Fruit fly (Drosophila melanogaster) whole organism, wandering third instar larva: ENCODE results near the gene CG10237.

Experiments
- CG32264 ChIP-seq: fragments of 200-800 bp; sonication (Bioruptor generic); optimal IDR thresholded peaks from 2 replicates; lab custom pipeline; 2016; ENCODE audit warnings: missing biosample characterization, missing genetic modification characterization
- CrebA ChIP-seq: fragments of 200-800 bp; sonication (Bioruptor generic); optimal IDR thresholded peaks from 2 replicates; lab custom pipeline; 2016; ENCODE audit warnings: missing biosample characterization, mild to moderate bottlenecking, missing genetic modification characterization, borderline replicate concordance
- Dfd ChIP-seq: fragments of >200 bp; optimal IDR thresholded peaks from 2 replicates; lab custom pipeline; 2017; ENCODE audit warnings: missing biosample characterization, missing genetic modification characterization
- Dif ChIP-seq: fragments of 200-275, 200-300 bp; sonication (Bioruptor generic); optimal IDR thresholded peaks from 2 replicates; lab custom pipeline; 2018; ENCODE audit warnings: missing biosample characterization, missing genetic modification characterization; ENCODE audit not compliant: partially characterized antibody
- GATAd ChIP-seq: sonication (Bioruptor generic); optimal IDR thresholded peaks from 2 replicates; lab custom pipeline; 2016; ENCODE audit warnings: missing biosample characterization, missing genetic modification characterization
- Hnf4 ChIP-seq: fragments of 200-800 bp; sonication (Bioruptor generic); optimal IDR thresholded peaks from 2 replicates; lab custom pipeline; 2016; ENCODE audit warnings: missing biosample characterization, mild to moderate bottlenecking, missing genetic modification characterization
- Hr78 ChIP-seq: fragments of >200 bp; optimal IDR thresholded peaks from 2 replicates; lab custom pipeline; 2017; ENCODE audit warnings: missing biosample characterization, missing genetic modification characterization
- Hr83 ChIP-seq: fragments of 200-300 bp; sonication (Bioruptor generic); optimal IDR thresholded peaks from 2 replicates; lab custom pipeline; 2016; ENCODE audit warnings: missing biosample characterization, mild to moderate bottlenecking, missing genetic modification characterization, moderate library complexity; ENCODE audit not compliant: poor library complexity, severe bottlenecking
- Jra ChIP-seq: sonication (Bioruptor generic); optimal IDR thresholded peaks from 2 replicates; lab custom pipeline; 2016; ENCODE audit warnings: missing biosample characterization, missing genetic modification characterization
- Mio ChIP-seq: sonication (Bioruptor generic); optimal IDR thresholded peaks from 2 replicates; lab custom pipeline; 2016; ENCODE audit warnings: missing biosample characterization, missing genetic modification characterization
- Myc ChIP-seq: fragments of >200 bp; optimal IDR thresholded peaks from 2 replicates; lab custom pipeline; 2017
- N ChIP-seq: fragments of >200 bp; optimal IDR thresholded peaks from 2 replicates; lab custom pipeline; 2018; ENCODE audit warnings: missing biosample characterization, missing external identifiers, missing genetic modification characterization
- OdsH ChIP-seq: fragments of 200-800 bp; sonication (Bioruptor generic); optimal IDR thresholded peaks from 2 replicates; lab custom pipeline; 2016; ENCODE audit warnings: missing biosample characterization, mild to moderate bottlenecking, missing genetic modification characterization
- Sp1 ChIP-seq: fragments of 200-800 bp; sonication (Bioruptor generic); optimal IDR thresholded peaks from 3 replicates; lab custom pipeline; 2019; ENCODE audit warnings: missing biosample characterization, mild to moderate bottlenecking, missing genetic modification characterization, moderate library complexity
- Vsx2 ChIP-seq: fragments of 200-300, 225-300 bp; sonication (Bioruptor generic); optimal IDR thresholded peaks from 2 replicates; lab custom pipeline; 2018; ENCODE audit warnings: missing biosample characterization, missing genetic modification characterization; ENCODE audit not compliant: partially characterized antibody
- br ChIP-seq: fragments of 200-800 bp; sonication (Bioruptor generic); optimal IDR thresholded peaks from 2 replicates; lab custom pipeline; 2016; ENCODE audit warnings: missing biosample characterization, missing genetic modification characterization
- brk ChIP-seq: fragments of 200-800 bp; sonication (Bioruptor generic); optimal IDR thresholded peaks from 2 replicates; lab custom pipeline; 2016; ENCODE audit warnings: missing biosample characterization, mild to moderate bottlenecking, missing genetic modification characterization
- dl ChIP-seq, 2 experiments: fragments of 175-275, 200-275 bp in 1 of 2; fragments of 200-275 bp in 1 of 2; sonication (Bioruptor generic); optimal IDR thresholded peaks; lab custom pipeline; 2018; ENCODE audit warnings: mild to moderate bottlenecking in 2 of 2, missing biosample characterization in 2 of 2, missing genetic modification characterization in 2 of 2, moderate library complexity in 2 of 2; ENCODE audit not compliant: partially characterized antibody in 2 of 2, insufficient read depth in 1 of 2
- dsf ChIP-seq: sonication (Bioruptor generic); optimal IDR thresholded peaks from 2 replicates; lab custom pipeline; 2016; ENCODE audit warnings: missing biosample characterization, missing genetic modification characterization, borderline replicate concordance
- ey ChIP-seq: fragments of 200-800 bp; sonication (Bioruptor generic); optimal IDR thresholded peaks from 2 replicates; lab custom pipeline; 2016; ENCODE audit warnings: missing biosample characterization, missing genetic modification characterization
- foxo ChIP-seq, 2 experiments: fragments of 200-800 bp; sonication (Bioruptor generic); optimal IDR thresholded peaks; 2 replicates in 1 of 2; 3 replicates in 1 of 2; lab custom pipeline; 2016 to 2017; ENCODE audit warnings: missing biosample characterization in 2 of 2, missing genetic modification characterization in 2 of 2
- fru ChIP-seq: fragments of 200-800 bp; sonication (Bioruptor generic); optimal IDR thresholded peaks from 3 replicates; lab custom pipeline; 2016; ENCODE audit warnings: missing biosample characterization, mild to moderate bottlenecking, missing genetic modification characterization
- h ChIP-seq: fragments of 200-800 bp; sonication (Bioruptor generic); optimal IDR thresholded peaks from 3 replicates; lab custom pipeline; 2016; ENCODE audit warnings: missing biosample characterization, mild to moderate bottlenecking, missing genetic modification characterization
- jim ChIP-seq: fragments of 175-275, 200-325 bp; sonication (Bioruptor generic); optimal IDR thresholded peaks from 2 replicates; lab custom pipeline; 2016; ENCODE audit warnings: missing biosample characterization, mild to moderate bottlenecking, missing genetic modification characterization
- lola ChIP-seq: fragments of >200 bp; optimal IDR thresholded peaks from 2 replicates; lab custom pipeline; 2017; ENCODE audit warnings: missing biosample characterization, missing genetic modification characterization
- pan ChIP-seq: fragments of >200 bp; optimal IDR thresholded peaks from 2 replicates; lab custom pipeline; 2017
- psq ChIP-seq: fragments of 200-800 bp; sonication (Bioruptor generic); optimal IDR thresholded peaks from 3 replicates; lab custom pipeline; 2017; ENCODE audit warnings: missing biosample characterization, mild to moderate bottlenecking, missing genetic modification characterization, moderate library complexity
- rgr ChIP-seq: fragments of 200-800 bp; sonication (Bioruptor generic); optimal IDR thresholded peaks from 3 replicates; lab custom pipeline; 2016; ENCODE audit warnings: missing biosample characterization, mild to moderate bottlenecking, missing genetic modification characterization
- sage ChIP-seq: fragments of 200-800 bp; sonication (Bioruptor generic); optimal IDR thresholded peaks from 2 replicates; lab custom pipeline; 2016; ENCODE audit warnings: missing biosample characterization, mild to moderate bottlenecking, missing genetic modification characterization
- sv ChIP-seq: fragments of 200-800 bp; sonication (Bioruptor generic); optimal IDR thresholded peaks from 3 replicates; lab custom pipeline; 2016; ENCODE audit warnings: missing biosample characterization, missing genetic modification characterization
- tai ChIP-seq: sonication (Bioruptor generic); optimal IDR thresholded peaks from 2 replicates; lab custom pipeline; 2016; ENCODE audit warnings: missing biosample characterization, missing genetic modification characterization
- woc ChIP-seq: sonication (Bioruptor generic); optimal IDR thresholded peaks from 2 replicates; lab custom pipeline; 2016; ENCODE audit warnings: missing biosample characterization, mild to moderate bottlenecking, missing genetic modification characterization

Gene CG10237

DNA sequence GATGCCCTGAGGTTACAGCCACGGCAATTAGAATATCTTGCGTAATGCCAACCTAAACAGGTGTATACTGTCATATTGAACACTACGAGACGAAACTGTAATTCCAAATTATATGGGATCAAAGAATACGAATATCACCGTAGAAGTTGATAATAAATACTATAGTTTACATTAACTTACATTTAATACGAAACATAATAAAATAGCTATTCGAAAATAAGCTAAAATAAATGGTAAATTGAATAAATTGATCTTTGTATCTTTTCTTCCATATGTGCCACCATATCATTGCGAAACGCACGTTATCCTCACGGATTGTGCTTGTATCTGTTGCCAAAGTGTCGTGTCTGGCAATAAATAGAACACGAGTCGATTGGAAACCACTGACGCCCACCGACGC is 26.7 kb downstream of the CG10237 start:
- TF ChIP-seq Hnf4 (GFP tag; lab: Kevin White, UChicago) = no peak

DNA sequence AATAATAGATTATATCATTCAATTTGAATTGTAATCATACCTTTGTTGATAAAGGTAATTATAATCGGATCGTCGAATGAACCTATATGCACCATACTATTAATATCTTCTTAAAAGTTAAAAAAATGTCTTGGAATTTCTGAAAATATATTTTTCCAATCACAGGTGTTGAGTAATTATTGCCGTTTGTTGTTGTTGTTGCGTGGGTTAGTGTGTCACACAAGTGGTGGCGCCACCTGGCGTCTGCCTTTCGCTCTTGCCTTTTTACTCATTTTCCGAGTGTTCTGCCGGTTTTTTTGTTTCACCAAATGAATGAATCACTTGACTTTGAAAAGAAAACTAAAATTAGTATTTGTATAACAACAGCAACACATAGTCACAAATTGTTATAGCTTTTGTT is 27.4 kb downstream of the CG10237 start:
- no peak for TF ChIP-seq sv (GFP tag; lab: Kevin White, UChicago)
- no peak for TF ChIP-seq brk (GFP tag; lab: Kevin White, UChicago)
- TF ChIP-seq ey (GFP tag; lab: Kevin White, UChicago) = no peak
- TF ChIP-seq GATAd (GFP tag; lab: Kevin White, UChicago) = no peak
- no peak for TF ChIP-seq Vsx2 (GFP tag; lab: Kevin White, UChicago)
- no peak for TF ChIP-seq sage
- no peak for TF ChIP-seq tai
- TF ChIP-seq br (GFP tag; lab: Kevin White, UChicago) = no peak
- TF ChIP-seq Hnf4 (GFP tag; lab: Kevin White, UChicago) = no peak
- no peak for TF ChIP-seq CrebA
- TF ChIP-seq woc = no peak
- no peak for TF ChIP-seq Jra (GFP tag; lab: Kevin White, UChicago)
- no peak for TF ChIP-seq dl (GFP tag; optimal IDR thresholded peaks at IDR 0.05; lab: Kevin White, UChicago; ENCODE audit: insufficient read depth in 1 of 2, partially characterized antibody in 2 of 2)
- TF ChIP-seq h (GFP tag; lab: Kevin White, UChicago) = no peak
- TF ChIP-seq Dif (GFP tag; lab: Kevin White, UChicago) = no peak
- TF ChIP-seq jim = no peak
- TF ChIP-seq psq (GFP tag; lab: Kevin White, UChicago) = no peak
- TF ChIP-seq lola (GFP tag; lab: Kevin White, UChicago) = no peak

DNA sequence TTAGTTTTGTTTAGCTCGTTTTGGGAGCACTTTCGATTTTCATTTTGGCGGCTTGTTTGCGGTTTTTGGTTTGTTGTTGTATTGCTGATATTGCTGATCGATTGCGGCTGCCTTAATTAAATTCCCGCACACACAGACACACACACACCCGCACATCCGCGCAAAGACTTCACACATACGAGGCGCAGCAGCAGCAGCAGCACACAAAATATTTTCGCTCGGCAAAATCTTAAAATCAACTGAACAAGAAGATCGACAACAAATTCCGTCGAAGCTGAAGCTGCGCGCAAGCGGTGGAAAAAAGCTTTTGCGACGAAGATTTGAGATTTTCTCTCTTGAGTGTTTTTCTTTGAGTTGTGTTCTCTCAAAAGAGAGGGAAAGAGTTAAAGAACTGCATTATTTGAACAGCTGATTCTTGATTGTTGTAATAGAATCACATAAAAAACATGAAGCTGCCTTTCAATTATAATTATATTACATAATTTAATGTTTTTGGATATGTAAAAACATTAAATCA is 28.2 kb downstream of the CG10237 start:
- no peak for TF ChIP-seq Vsx2 (GFP tag; lab: Kevin White, UChicago)
- TF ChIP-seq Dfd (GFP tag; lab: Kevin White, UChicago) = peak; percentile 76

DNA sequence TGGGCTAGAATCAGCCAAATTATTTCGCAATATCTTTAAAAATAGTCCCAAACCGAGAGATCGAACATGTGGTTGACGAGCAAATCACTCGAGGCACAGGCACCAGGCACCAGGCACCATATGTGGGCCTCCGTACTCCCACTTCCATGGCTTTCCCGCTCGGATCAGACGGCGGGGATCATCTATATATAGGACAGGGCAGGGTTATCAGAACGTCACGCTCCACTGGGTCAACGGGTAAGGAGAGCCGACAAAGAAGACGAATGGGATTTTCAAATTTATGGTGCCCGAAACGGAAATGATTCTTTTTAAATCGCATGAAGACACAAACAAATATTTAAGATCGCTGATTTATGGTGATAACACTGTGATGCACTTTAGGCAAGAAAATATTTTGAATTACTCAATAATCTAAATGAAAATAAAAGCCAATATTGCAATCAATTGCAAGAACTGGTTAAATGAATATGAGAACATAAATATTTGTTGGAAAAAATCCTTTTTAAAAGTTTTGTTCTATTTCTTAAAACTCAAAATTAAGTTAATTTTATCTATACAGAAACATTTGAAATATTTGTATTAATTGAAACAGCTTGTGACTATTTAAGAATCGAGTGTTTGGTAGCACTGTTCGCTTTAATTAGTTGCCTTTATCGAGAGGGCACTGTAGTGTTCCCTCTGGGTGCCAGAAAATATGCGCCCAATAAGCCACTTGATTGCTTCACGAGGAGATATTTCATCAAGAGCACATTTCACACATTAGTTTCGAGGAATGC is 29.2 kb downstream of the CG10237 start:
- TF ChIP-seq Myc = no peak
- no peak for TF ChIP-seq h (GFP tag; lab: Kevin White, UChicago)
- no peak for TF ChIP-seq CG32264
- TF ChIP-seq foxo (GFP tag; optimal IDR thresholded peaks at IDR 0.05; lab: Kevin White, UChicago) = no peak
- no peak for TF ChIP-seq sage
- TF ChIP-seq OdsH (GFP tag; lab: Kevin White, UChicago) = no peak
- TF ChIP-seq brk (GFP tag; lab: Kevin White, UChicago) = no peak
- TF ChIP-seq pan (lab: Kevin White, UChicago) = no peak
- TF ChIP-seq Jra (GFP tag; lab: Kevin White, UChicago) = no peak
- no peak for TF ChIP-seq CrebA
- TF ChIP-seq Vsx2 (GFP tag; lab: Kevin White, UChicago) = no peak
- no peak for TF ChIP-seq rgr (GFP tag; lab: Kevin White, UChicago)

DNA sequence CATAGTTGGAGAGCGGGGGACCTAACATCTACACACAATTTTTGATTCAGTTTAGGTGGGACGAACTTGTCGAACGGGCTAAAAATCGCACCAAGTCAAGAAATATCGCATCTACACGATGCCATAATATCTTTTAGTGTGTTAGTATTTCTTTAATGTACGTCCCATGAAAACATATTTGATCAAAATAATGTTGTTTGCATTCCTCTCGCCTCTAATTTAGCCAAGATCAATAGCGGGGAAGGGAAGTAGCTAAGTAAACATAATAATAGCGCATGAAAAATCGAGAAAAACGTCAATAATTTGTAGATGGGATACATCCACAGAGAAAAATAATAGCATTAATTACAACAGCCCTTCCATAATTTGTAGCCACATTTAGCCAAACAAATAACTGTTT is 30.6 kb downstream of the CG10237 start:
- TF ChIP-seq Myc = no peak
- no peak for TF ChIP-seq br (GFP tag; lab: Kevin White, UChicago)
- TF ChIP-seq rgr (GFP tag; lab: Kevin White, UChicago) = no peak
- no peak for TF ChIP-seq woc
- no peak for TF ChIP-seq CrebA
- TF ChIP-seq Sp1 (GFP tag; lab: Kevin White, UChicago) = no peak
- TF ChIP-seq lola (GFP tag; lab: Kevin White, UChicago) = no peak
- TF ChIP-seq psq (GFP tag; lab: Kevin White, UChicago) = no peak
- TF ChIP-seq dl (GFP tag; optimal IDR thresholded peaks at IDR 0.05; lab: Kevin White, UChicago; ENCODE audit: insufficient read depth in 1 of 2, partially characterized antibody in 2 of 2) = no peak
- no peak for TF ChIP-seq sv (GFP tag; lab: Kevin White, UChicago)
- no peak for TF ChIP-seq fru
- TF ChIP-seq, all 38 proteins: peak for 0

DNA sequence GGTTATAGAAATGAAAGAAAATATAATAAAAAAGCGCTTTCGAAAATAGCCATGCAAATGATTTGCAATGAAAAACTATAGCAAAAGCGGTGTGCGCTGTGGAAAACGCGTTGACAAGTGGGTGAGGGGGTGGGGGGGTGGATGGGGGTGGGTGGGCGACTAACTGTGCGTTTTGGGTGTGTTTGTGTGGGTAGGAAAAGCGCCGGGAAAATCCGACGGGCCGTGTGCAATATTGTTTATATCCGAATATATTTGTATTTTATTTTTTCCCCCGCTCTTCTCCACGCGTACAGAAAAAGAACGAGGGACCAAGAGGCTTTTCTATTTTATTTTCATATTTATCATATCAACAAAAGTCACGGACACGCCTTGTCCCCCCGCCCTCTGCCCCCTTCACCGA is 36.1 kb downstream of the CG10237 start:
- TF ChIP-seq N (GFP tag; lab: Kevin White, UChicago) = no peak
- no peak for TF ChIP-seq Hr83 (GFP tag; lab: Kevin White, UChicago)
- TF ChIP-seq sv (GFP tag; lab: Kevin White, UChicago) = no peak
- no peak for TF ChIP-seq OdsH (GFP tag; lab: Kevin White, UChicago)
- TF ChIP-seq Mio (GFP tag; lab: Kevin White, UChicago) = no peak
- TF ChIP-seq fru = no peak
- no peak for TF ChIP-seq dsf (GFP tag; lab: Kevin White, UChicago)
- no peak for TF ChIP-seq Hr78 (GFP tag; lab: Kevin White, UChicago)
